Fruit fly (Drosophila melanogaster) whole organism, wandering third instar larva: Measurements from ENCODE around the gene ChT.

Experiments
- Abd-B ChIP-seq: fragments of >200 bp; optimal IDR thresholded peaks from 2 replicates; lab custom pipeline; 2017; ENCODE audit warnings: missing biosample characterization, missing genetic modification characterization
- Dfd ChIP-seq: fragments of >200 bp; optimal IDR thresholded peaks from 2 replicates; lab custom pipeline; 2017; ENCODE audit warnings: missing biosample characterization, missing genetic modification characterization
- Hr78 ChIP-seq: fragments of >200 bp; optimal IDR thresholded peaks from 2 replicates; lab custom pipeline; 2017; ENCODE audit warnings: missing biosample characterization, missing genetic modification characterization
- Jra ChIP-seq: sonication (Bioruptor generic); optimal IDR thresholded peaks from 2 replicates; lab custom pipeline; 2016; ENCODE audit warnings: missing biosample characterization, missing genetic modification characterization
- OdsH ChIP-seq: fragments of 200-800 bp; sonication (Bioruptor generic); optimal IDR thresholded peaks from 2 replicates; lab custom pipeline; 2016; ENCODE audit warnings: missing biosample characterization, mild to moderate bottlenecking, missing genetic modification characterization
- Rel ChIP-seq, 2 experiments: fragments of 200-800 bp; sonication (Bioruptor generic) in 1 of 2; optimal IDR thresholded peaks; 2 replicates in 1 of 2; 3 replicates in 1 of 2; lab custom pipeline; 2016 to 2019; ENCODE audit warnings: mild to moderate bottlenecking in 2 of 2, missing biosample characterization in 2 of 2, missing genetic modification characterization in 2 of 2, moderate library complexity in 1 of 2
- dmrt93B ChIP-seq: fragments of 200-800 bp; sonication (Bioruptor generic); optimal IDR thresholded peaks from 2 replicates; lab custom pipeline; 2018; ENCODE audit warnings: missing biosample characterization, mild to moderate bottlenecking, missing genetic modification characterization
- pan ChIP-seq: fragments of >200 bp; optimal IDR thresholded peaks from 2 replicates; lab custom pipeline; 2017
- psq ChIP-seq: fragments of 200-800 bp; sonication (Bioruptor generic); optimal IDR thresholded peaks from 3 replicates; lab custom pipeline; 2017; ENCODE audit warnings: missing biosample characterization, mild to moderate bottlenecking, missing genetic modification characterization, moderate library complexity
- sage ChIP-seq: fragments of 200-800 bp; sonication (Bioruptor generic); optimal IDR thresholded peaks from 2 replicates; lab custom pipeline; 2016; ENCODE audit warnings: missing biosample characterization, mild to moderate bottlenecking, missing genetic modification characterization
- tai ChIP-seq: sonication (Bioruptor generic); optimal IDR thresholded peaks from 2 replicates; lab custom pipeline; 2016; ENCODE audit warnings: missing biosample characterization, missing genetic modification characterization

DNA sequence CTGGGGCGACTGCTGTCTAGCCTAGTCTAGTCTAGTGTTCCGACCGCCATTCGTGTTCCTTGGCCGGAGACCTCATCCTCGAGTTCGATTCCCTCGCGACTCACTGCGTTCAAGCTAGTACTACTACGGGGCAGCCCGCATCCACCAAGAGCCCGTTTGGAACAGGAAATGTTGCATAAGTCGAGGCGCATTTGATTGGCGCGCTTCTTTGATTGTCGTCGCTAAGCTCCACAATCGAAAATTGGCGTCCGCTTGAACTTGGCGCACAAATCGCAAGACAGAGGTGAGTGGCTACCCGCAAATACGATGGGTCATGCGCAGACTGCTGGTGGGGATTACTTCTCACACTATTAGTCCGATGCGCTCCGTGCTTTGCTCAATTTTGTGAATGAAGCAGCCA lies 650 bp downstream of the ChT start:
- no peak for TF ChIP-seq sage (GFP tag; lab: Kevin White, UChicago)
- no peak for TF ChIP-seq pan (lab: Kevin White, UChicago)
- TF ChIP-seq Abd-B (GFP tag; lab: Kevin White, UChicago): no peak
- TF ChIP-seq psq (GFP tag; lab: Kevin White, UChicago): no peak
- no peak for TF ChIP-seq OdsH (GFP tag; lab: Kevin White, UChicago)
- no peak for TF ChIP-seq dmrt93B (GFP tag; lab: Kevin White, UChicago)
- TF ChIP-seq Dfd (GFP tag; lab: Kevin White, UChicago): no peak
- no peak for TF ChIP-seq tai (GFP tag; lab: Kevin White, UChicago)
- no peak for TF ChIP-seq Jra (GFP tag; lab: Kevin White, UChicago)
- no peak for TF ChIP-seq Rel (GFP tag; optimal IDR thresholded peaks at IDR 0.05; lab: Kevin White, UChicago)
- no peak for TF ChIP-seq Rel (tag; optimal IDR thresholded peaks at IDR 0.05; lab: Kevin White, UChicago)
- no peak for TF ChIP-seq Hr78 (GFP tag; lab: Kevin White, UChicago)
